Worm (Caenorhabditis elegans): ENCODE results near the gene Y60A3A.21.

DNA sequence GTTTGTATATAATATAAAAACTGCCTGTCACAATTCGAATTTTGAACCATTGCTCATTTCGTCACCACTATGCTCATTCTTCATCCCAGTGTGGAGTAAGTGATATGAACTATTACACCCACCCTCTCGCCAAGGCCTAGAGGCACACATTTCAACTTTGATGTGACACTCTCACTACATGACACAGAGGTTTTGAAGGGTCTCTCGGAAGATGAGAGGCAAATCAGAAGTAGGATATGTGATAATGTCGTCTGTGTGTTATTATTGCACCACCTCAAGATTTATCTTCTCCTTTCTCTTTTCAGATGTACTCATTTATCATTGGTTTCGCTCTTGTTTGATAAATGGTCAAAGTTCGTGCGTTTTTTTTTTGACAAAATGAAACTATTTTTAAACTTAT, 9.6 kb downstream of the Y60A3A.21 start:
- TF ChIP-seq cog-1 (tag; optimal IDR thresholded peaks at IDR 0.05): no peak
- TF ChIP-seq ztf-23 (GFP tag; IDR thresholded peaks at IDR 0.05): no peak
- no peak for TF ChIP-seq ztf-29 (GFP tag; IDR thresholded peaks at IDR 0.05)
- no peak for TF ChIP-seq tab-1 (GFP tag; IDR thresholded peaks at IDR 0.05)
- no peak for TF ChIP-seq T22C8.4 (GFP tag; IDR thresholded peaks at IDR 0.05)
- TF ChIP-seq ref-1 (GFP tag; conservative IDR thresholded peaks at IDR 0.05): no peak
- no peak for TF ChIP-seq flt-1 (GFP tag; IDR thresholded peaks at IDR 0.05)
- no peak for TF ChIP-seq med-1 (GFP tag; optimal IDR thresholded peaks at IDR 0.05; ENCODE audit: insufficient read depth)
- TF ChIP-seq klf-2 (GFP tag; conservative IDR thresholded peaks at IDR 0.05): no peak
